Worm (Caenorhabditis elegans) whole organism, L3 larva: ENCODE results near the gene C24D10.2.

ENCODE experiments used
- ceh-9 ChIP-seq: sonication (generic microtip); optimal IDR thresholded peaks from 2 replicates; lab custom pipeline; 2018; ENCODE audit warnings: missing biosample characterization, missing genetic modification characterization
- elt-1 ChIP-seq: fragments of 150-350 bp; optimal IDR thresholded peaks from 2 replicates; lab custom pipeline; 2014; ENCODE audit warnings: missing biosample characterization, missing genetic modification characterization
- elt-3 ChIP-seq, 3 experiments: fragments of 150-350 bp in 1 of 3; sonication (generic microtip) in 2 of 3; optimal IDR thresholded peaks; 2 replicates in 2 of 3; 4 replicates in 1 of 3; lab custom pipeline; 2014 to 2017; ENCODE audit warnings: missing biosample characterization in 3 of 3, missing genetic modification characterization in 3 of 3
- jun-1 ChIP-seq: fragments of 150-350 bp; optimal IDR thresholded peaks from 2 replicates; lab custom pipeline; 2014; ENCODE audit warnings: missing biosample characterization, missing genetic modification reagents, missing genetic modification characterization
- mdl-1 ChIP-seq: fragments of 150-350 bp; optimal IDR thresholded peaks from 2 replicates; lab custom pipeline; 2014; ENCODE audit warnings: missing biosample characterization, missing genetic modification characterization
- nfya-1 ChIP-seq: sonication (generic microtip); optimal IDR thresholded peaks from 2 replicates; lab custom pipeline; 2017; ENCODE audit warnings: missing genetic modification characterization, mild to moderate bottlenecking, missing compliant biosample characterization, antibody characterized with exemption, moderate library complexity; ENCODE audit not compliant: insufficient read depth
- nhr-23 ChIP-seq: fragments of 150-350 bp; optimal IDR thresholded peaks from 2 replicates; lab custom pipeline; 2014; ENCODE audit warnings: missing biosample characterization, missing genetic modification reagents, missing genetic modification characterization
- unc-62 ChIP-seq: fragments of 150-350 bp; sonication (generic microtip); optimal IDR thresholded peaks from 4 replicates; lab custom pipeline; 2014; ENCODE audit warnings: missing biosample characterization, missing genetic modification reagents, missing genetic modification characterization
- ztf-11 ChIP-seq: fragments of 150-350 bp; optimal IDR thresholded peaks from 2 replicates; lab custom pipeline; 2014; ENCODE audit warnings: missing biosample characterization, missing genetic modification characterization
- ztf-4 ChIP-seq: fragments of 150-350 bp; optimal IDR thresholded peaks from 2 replicates; lab custom pipeline; 2014; ENCODE audit warnings: missing biosample characterization, missing genetic modification characterization

DNA sequence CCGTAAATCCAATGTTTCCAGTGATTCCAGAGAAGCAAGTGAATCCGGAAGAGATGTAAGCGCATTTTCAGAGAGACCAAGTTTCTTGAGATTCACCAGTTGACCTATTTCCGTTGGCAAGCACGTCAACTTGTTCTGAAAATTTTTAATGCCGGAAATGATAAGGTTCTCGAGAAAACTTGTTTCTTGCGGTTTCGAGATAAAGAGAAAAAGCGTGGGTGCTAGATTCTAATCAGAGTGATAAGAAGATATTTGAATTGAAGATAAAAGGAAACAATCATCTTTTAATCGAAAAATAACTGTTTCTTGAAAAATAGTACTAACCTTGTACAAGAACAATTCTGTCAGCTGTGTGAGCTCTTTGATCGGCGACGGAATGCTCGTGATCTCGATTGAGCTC, 31.4 kb upstream of the C24D10.2 start:
- TF ChIP-seq elt-3 (tag; optimal IDR thresholded peaks at IDR 0.05; lab: Kevin White, UChicago) (peak in 2 of 3 experiments; percentile 43 to 80), unc-62 (GFP tag; lab: Kevin White, UChicago) (no peak), ceh-9 (tag; lab: Kevin White, UChicago) (no peak), nfya-1 (tag; lab: Kevin White, UChicago) (no peak), elt-1 (tag; lab: Kevin White, UChicago) (no peak), ztf-4 (no peak), mdl-1 (tag; lab: Kevin White, UChicago) (no peak), ztf-11 (tag; lab: Kevin White, UChicago) (no peak), jun-1 (no peak), nhr-23 (peak; percentile 36)
